Fruit fly (Drosophila melanogaster) whole organism, embryonic: Measurements from ENCODE around the gene inc.

ENCODE experiments used
- CG10565 ChIP-seq: fragments of 200-800 bp; sonication (Bioruptor generic); optimal IDR thresholded peaks from 3 replicates; lab custom pipeline; 2016; ENCODE audit warnings: missing biosample characterization, mild to moderate bottlenecking, missing genetic modification characterization
- CG11560 ChIP-seq: fragments of 200-800 bp; sonication (Bioruptor generic); IDR thresholded peaks from 3 replicates; pipeline ENCODE4 v1.3.6; 2022; ENCODE audit warnings: missing biosample characterization, missing genetic modification characterization
- CG12659 ChIP-seq: fragments of 200-800 bp; sonication (Bioruptor generic); optimal IDR thresholded peaks from 3 replicates; lab custom pipeline; 2017; ENCODE audit warnings: mild to moderate bottlenecking, missing biosample characterization, missing genetic modification reagents, missing genetic modification characterization
- CG13296 ChIP-seq: fragments of 200-800 bp; sonication (Bioruptor generic); optimal IDR thresholded peaks from 3 replicates; lab custom pipeline; 2018; ENCODE audit warnings: missing biosample characterization, mild to moderate bottlenecking, missing genetic modification characterization
- CG14441 ChIP-seq: fragments of 200-800 bp; sonication (Bioruptor generic); IDR thresholded peaks from 2 replicates; pipeline ENCODE4 v1.3.6; 2022; ENCODE audit warnings: missing biosample characterization, missing genetic modification characterization
- CG17361 ChIP-seq: fragments of 200-800 bp; sonication (Bioruptor generic); IDR thresholded peaks from 3 replicates; pipeline ENCODE4 v1.3.6; 2022; ENCODE audit warnings: missing biosample characterization, missing genetic modification characterization
- CG2120 ChIP-seq: fragments of 200-800 bp; sonication (Bioruptor generic); optimal IDR thresholded peaks from 3 replicates; lab custom pipeline; 2016; ENCODE audit warnings: missing biosample characterization, missing genetic modification characterization
- CG2889 ChIP-seq: fragments of 200-800 bp; sonication (Bioruptor generic); IDR thresholded peaks from 3 replicates; pipeline ENCODE4 v1.3.6; 2022; ENCODE audit warnings: missing biosample characterization, missing genetic modification characterization
- CG30403 ChIP-seq: fragments of 200-800 bp; sonication (Bioruptor generic); optimal IDR thresholded peaks from 3 replicates; lab custom pipeline; 2016; ENCODE audit warnings: missing biosample characterization, missing genetic modification characterization
- CG32767 ChIP-seq: fragments of 200-800 bp; sonication (Bioruptor generic); IDR thresholded peaks from 2 replicates; pipeline ENCODE4 v1.3.6; 2022; ENCODE audit warnings: missing biosample characterization, missing genetic modification characterization
- CG9797 ChIP-seq: fragments of 200-800 bp; sonication (Bioruptor generic); optimal IDR thresholded peaks from 3 replicates; lab custom pipeline; 2018; ENCODE audit warnings: missing biosample characterization, mild to moderate bottlenecking, missing genetic modification characterization
- CHES-1-like ChIP-seq: fragments of 200-800 bp; sonication (Bioruptor generic); optimal IDR thresholded peaks from 2 replicates; lab custom pipeline; 2016; ENCODE audit warnings: missing biosample characterization, missing genetic modification characterization
- Drgx ChIP-seq: fragments of 200-800 bp; sonication (Bioruptor generic); IDR thresholded peaks from 2 replicates; pipeline ENCODE4 v1.3.6; 2022; ENCODE audit warnings: missing biosample characterization, missing genetic modification characterization
- Gug ChIP-seq: fragments of 200-800 bp; sonication (Bioruptor generic); IDR thresholded peaks from 4 replicates; pipeline ENCODE4 v1.3.6; 2022; ENCODE audit warnings: missing biosample characterization, missing genetic modification characterization
- MBD-R2 ChIP-seq: fragments of 200-800 bp; sonication (Bioruptor generic); IDR thresholded peaks from 2 replicates; pipeline ENCODE4 v1.3.6; 2022; ENCODE audit warnings: missing biosample characterization, missing genetic modification characterization
- MESR4 ChIP-seq: fragments of 200-800 bp; sonication (Bioruptor generic); optimal IDR thresholded peaks from 2 replicates; lab custom pipeline; 2018; ENCODE audit warnings: missing biosample characterization, mild to moderate bottlenecking, missing genetic modification characterization, moderate library complexity
- Max ChIP-seq: fragments of 200-800 bp; sonication (Bioruptor generic); optimal IDR thresholded peaks from 2 replicates; lab custom pipeline; 2016; ENCODE audit warnings: missing biosample characterization, mild to moderate bottlenecking, missing genetic modification characterization
- Med ChIP-seq: fragments of 200-800 bp; sonication (Bioruptor generic); peaks from one replicate; lab custom pipeline; 2016; ENCODE audit warnings: missing biosample characterization, missing genetic modification characterization, mild to moderate bottlenecking, inconsistent platforms, moderate library complexity
- Meics ChIP-seq: fragments of 200-800 bp; sonication (Bioruptor generic); optimal IDR thresholded peaks from 2 replicates; lab custom pipeline; 2017; ENCODE audit warnings: missing biosample characterization, mild to moderate bottlenecking, missing genetic modification characterization
- Oaz ChIP-seq: fragments of 200-800 bp; sonication (Bioruptor generic); IDR thresholded peaks from 2 replicates; pipeline ENCODE4 v1.3.6; 2022; ENCODE audit warnings: missing biosample characterization, missing genetic modification characterization
- Pdp1 ChIP-seq, 2 experiments: fragments of 200-800 bp; sonication (Bioruptor generic); optimal IDR thresholded peaks; 3 replicates each; lab custom pipeline; 2016; ENCODE audit warnings: missing biosample characterization in 2 of 2, missing genetic modification characterization in 2 of 2, mild to moderate bottlenecking in 1 of 2, moderate library complexity in 1 of 2
- Xrp1 ChIP-seq: fragments of 200-800 bp; sonication (Bioruptor generic); IDR thresholded peaks from 2 replicates; pipeline ENCODE4 v1.3.6; 2022; ENCODE audit warnings: missing biosample characterization, missing genetic modification characterization
- az2 ChIP-seq: fragments of 200-800 bp; sonication (Bioruptor generic); optimal IDR thresholded peaks from 3 replicates; lab custom pipeline; 2016; ENCODE audit warnings: missing biosample characterization, missing genetic modification characterization
- bigmax ChIP-seq: fragments of 200-800 bp; sonication (Bioruptor generic); optimal IDR thresholded peaks from 2 replicates; lab custom pipeline; 2018; ENCODE audit warnings: missing biosample characterization, mild to moderate bottlenecking, missing genetic modification characterization
- ci ChIP-seq: fragments of 200-800 bp; sonication (Bioruptor generic); IDR thresholded peaks from 3 replicates; pipeline ENCODE4 v1.3.6; 2022; ENCODE audit warnings: missing biosample characterization, missing genetic modification characterization
- crp ChIP-seq, 2 experiments: fragments of 200-800 bp; sonication (Bioruptor generic); optimal IDR thresholded peaks; 2 replicates in 1 of 2; 3 replicates in 1 of 2; lab custom pipeline; 2017; ENCODE audit warnings: missing biosample characterization in 2 of 2, missing genetic modification characterization in 2 of 2, mild to moderate bottlenecking in 1 of 2, moderate library complexity in 1 of 2
- fd3F ChIP-seq: fragments of 200-800 bp; sonication (Bioruptor generic); optimal IDR thresholded peaks from 2 replicates; lab custom pipeline; 2018; ENCODE audit warnings: missing biosample characterization, mild to moderate bottlenecking, missing genetic modification characterization, moderate library complexity
- gfzf ChIP-seq: fragments of 200-800 bp; sonication (Bioruptor generic); optimal IDR thresholded peaks from 2 replicates; lab custom pipeline; 2016; ENCODE audit warnings: missing biosample characterization, mild to moderate bottlenecking, missing genetic modification characterization, moderate library complexity
- ken ChIP-seq: fragments of 200-800 bp; sonication (Bioruptor generic); IDR thresholded peaks from 3 replicates; pipeline ENCODE4 v1.3.6; 2022; ENCODE audit warnings: missing biosample characterization, missing genetic modification characterization
- klu ChIP-seq: fragments of 200-800 bp; sonication (Bioruptor generic); IDR thresholded peaks from 2 replicates; pipeline ENCODE4 v1.3.6; 2022; ENCODE audit warnings: missing biosample characterization, missing genetic modification characterization
- knrl ChIP-seq: fragments of 200-800 bp; sonication (Bioruptor generic); IDR thresholded peaks from 3 replicates; pipeline ENCODE4 v1.3.6; 2022; ENCODE audit warnings: missing biosample characterization, missing genetic modification characterization; ENCODE audit not compliant: partially characterized antibody
- lab ChIP-seq: fragments of 200-800 bp; sonication (Bioruptor generic); optimal IDR thresholded peaks from 3 replicates; lab custom pipeline; 2017; ENCODE audit warnings: missing biosample characterization, missing genetic modification characterization, mild to moderate bottlenecking, moderate library complexity, missing genetic modification reagents
- lbe ChIP-seq: fragments of 200-800 bp; sonication (Bioruptor generic); optimal IDR thresholded peaks from 2 replicates; lab custom pipeline; 2016; ENCODE audit warnings: missing biosample characterization, mild to moderate bottlenecking, missing genetic modification characterization
- nom ChIP-seq: fragments of 200-800 bp; sonication (Bioruptor generic); optimal IDR thresholded peaks from 2 replicates; lab custom pipeline; 2017; ENCODE audit warnings: missing biosample characterization, missing genetic modification characterization, mild to moderate bottlenecking, moderate library complexity, missing genetic modification reagents
- odd ChIP-seq: fragments of 200-800 bp; sonication (Bioruptor generic); optimal IDR thresholded peaks from 2 replicates; lab custom pipeline; 2017; ENCODE audit warnings: missing biosample characterization, mild to moderate bottlenecking, missing genetic modification characterization
- pan ChIP-seq, 4 experiments: fragments of >200 bp in 3 of 4; fragments of 200-800 bp in 1 of 4; sonication (Bioruptor generic) in 1 of 4; optimal IDR thresholded peaks in 3 of 4; IDR thresholded peaks in 1 of 4; 2 replicates each; pipeline versions ENCODE4 v1.3.6 to Lab custom; 2017 to 2022; ENCODE audit warnings: missing biosample characterization in 2 of 4, missing genetic modification characterization in 2 of 4, mixed read lengths in 1 of 4
- pfk ChIP-seq: fragments of 200-800 bp; sonication (Bioruptor generic); optimal IDR thresholded peaks from 2 replicates; lab custom pipeline; 2018; ENCODE audit warnings: missing biosample characterization, mild to moderate bottlenecking, missing genetic modification characterization, moderate library complexity
- prd ChIP-seq, 3 experiments: fragments of >200 bp in 2 of 3; fragments of 200-800 bp in 1 of 3; sonication (Bioruptor generic) in 1 of 3; optimal IDR thresholded peaks in 2 of 3; IDR thresholded peaks in 1 of 3; 2 replicates in 2 of 3; 3 replicates in 1 of 3; pipeline versions ENCODE4 v1.3.6 to Lab custom; 2017 to 2022; ENCODE audit warnings: missing biosample characterization in 1 of 3, missing genetic modification characterization in 1 of 3
- pzg ChIP-seq: fragments of 200-800 bp; sonication (Bioruptor generic); optimal IDR thresholded peaks from 3 replicates; lab custom pipeline; 2018; ENCODE audit warnings: missing biosample characterization, mild to moderate bottlenecking, missing genetic modification characterization, moderate library complexity
- ranshi ChIP-seq: fragments of 200-800 bp; sonication (Bioruptor generic); IDR thresholded peaks from 2 replicates; pipeline ENCODE4 v1.3.6; 2022; ENCODE audit warnings: missing biosample characterization, missing genetic modification characterization
- row ChIP-seq: fragments of 200-800 bp; sonication (Bioruptor generic); IDR thresholded peaks from 3 replicates; pipeline ENCODE4 v1.3.6; 2022; ENCODE audit warnings: missing biosample characterization, missing genetic modification characterization
- sens ChIP-seq: fragments of 200-800 bp; sonication (Bioruptor generic); peaks from one replicate; lab custom pipeline; 2016; ENCODE audit warnings: missing biosample characterization, missing genetic modification characterization
- slbo ChIP-seq: fragments of 200-800 bp; sonication (Bioruptor generic); IDR thresholded peaks from 2 replicates; pipeline ENCODE4 v1.3.6; 2022; ENCODE audit warnings: missing biosample characterization, missing genetic modification characterization
- sr ChIP-seq: fragments of 200-800 bp; sonication (Bioruptor generic); IDR thresholded peaks from 3 replicates; pipeline ENCODE4 v1.3.6; 2022; ENCODE audit warnings: missing biosample characterization, missing genetic modification characterization
- tgo ChIP-seq: fragments of 200-800 bp; sonication (Bioruptor generic); IDR thresholded peaks from 3 replicates; pipeline ENCODE4 v1.3.6; 2022; ENCODE audit warnings: missing biosample characterization, missing genetic modification characterization
- trem ChIP-seq: fragments of 200-800 bp; optimal IDR thresholded peaks from 3 replicates; lab custom pipeline; 2019; ENCODE audit warnings: missing biosample characterization, mild to moderate bottlenecking, missing genetic modification characterization, moderate library complexity
- vvl ChIP-seq: fragments of 200-800 bp; sonication (Bioruptor generic); IDR thresholded peaks from 2 replicates; pipeline ENCODE4 v1.3.6; 2022; ENCODE audit warnings: missing biosample characterization, missing genetic modification characterization

inc gene

DNA sequence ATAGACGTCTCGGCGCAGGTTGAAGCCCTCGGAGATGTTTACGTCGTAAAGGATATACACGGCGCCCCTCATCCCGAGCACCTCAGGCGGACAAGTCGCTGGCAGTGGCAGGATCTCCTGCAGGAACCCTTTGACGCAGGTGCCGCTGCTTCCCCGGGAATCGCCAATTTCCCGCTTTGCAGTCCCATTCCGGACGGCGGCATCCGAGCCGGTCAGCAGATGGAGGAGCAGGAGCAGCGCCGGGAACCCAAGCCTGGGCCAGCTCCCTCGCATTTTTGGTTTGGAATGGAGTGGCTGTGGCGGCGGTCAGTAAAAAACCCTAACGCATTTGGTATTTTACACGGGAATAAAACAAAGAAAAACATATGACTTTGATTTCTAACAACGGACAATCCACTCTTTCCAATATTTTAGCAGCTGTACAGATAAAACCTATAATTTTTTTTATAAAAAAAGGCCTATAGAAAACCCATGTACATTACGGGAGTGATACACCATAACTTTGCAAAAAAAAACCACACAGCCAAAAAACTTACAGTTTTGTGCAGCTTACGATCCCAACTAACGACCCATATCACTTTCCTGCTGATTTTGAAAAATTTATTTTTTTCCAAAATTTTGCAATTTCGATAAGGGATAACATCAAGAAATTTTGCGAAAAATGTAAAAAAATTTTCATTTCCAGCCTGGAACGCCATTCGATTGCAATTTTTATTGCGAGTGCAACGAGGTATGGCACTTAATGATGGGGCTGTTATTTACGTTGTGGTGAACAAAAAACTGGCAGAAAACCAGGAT lies 17.4 kb upstream of the inc start, which contains the start of the genes O-fut2 and CG14777:
O-fut2 (minus strand) TSS at position 290 of the 798 bp plus-strand sequence.
CG14777 (plus strand) TSS at position 428 of the 798 bp plus-strand sequence.
- TF ChIP-seq CG13296 (no peak), slbo (GFP tag; lab: Robert Waterston, UW) (peak; percentile 51; the same call in 1 of the 2 replicates), CG11560 (tag; lab: Robert Waterston, UW) (no peak), CG14441 (0 out of 2 replicates have a peak, but pooled peaks have one; percentile 32), Meics (GFP tag; lab: Kevin White, UChicago) (no peak), ken (GFP tag; lab: Robert Waterston, UW) (no peak), Pdp1 (GFP tag; optimal IDR thresholded peaks at IDR 0.05; lab: Kevin White, UChicago) (peak in 1 of 2 experiments; percentile 5), lab (GFP tag; lab: Kevin White, UChicago) (no peak), lbe (GFP tag; lab: Kevin White, UChicago) (peak; percentile 24), Drgx (GFP tag; lab: Robert Waterston, UW) (peak; percentile 54; the same call in 1 of the 2 replicates), CG2120 (peak; percentile 13), row (peak; percentile 42; the same call in 2 of the 3 replicates), bigmax (no peak), pfk (GFP tag; lab: Kevin White, UChicago) (no peak), odd (GFP tag; lab: Kevin White, UChicago) (no peak), ranshi (GFP tag; lab: Robert Waterston, UW) (no peak), pzg (GFP tag; lab: Kevin White, UChicago) (peak; percentile 12), sr (GFP tag; lab: Robert Waterston, UW) (0 out of 3 replicates have a peak, but pooled peaks have one; percentile 7), Oaz (GFP tag; lab: Robert Waterston, UW) (0 out of 2 replicates have a peak, but pooled peaks have one; percentile 15), CG17361 (GFP tag; lab: Robert Waterston, UW) (0 out of 3 replicates have a peak, but pooled peaks have one; percentile 9), prd (optimal IDR thresholded peaks at IDR 0.05; lab: Kevin White, UChicago) (no peak), prd (GFP tag; IDR thresholded peaks at IDR 0.05; lab: Robert Waterston, UW) (peak; percentile 21; the same call in 1 of the 3 replicates), CG10565 (no peak), CHES-1-like (GFP tag; lab: Kevin White, UChicago) (peak; percentile 17), nom (GFP tag; lab: Kevin White, UChicago) (no peak), CG9797 (GFP tag; lab: Kevin White, UChicago) (peak; percentile 7), klu (GFP tag; lab: Robert Waterston, UW) (no peak), MBD-R2 (GFP tag; lab: Robert Waterston, UW) (peak; percentile 63), CG30403 (GFP tag; lab: Kevin White, UChicago) (peak; percentile 9), tgo (GFP tag; lab: Robert Waterston, UW) (0 out of 3 replicates have a peak, but pooled peaks have one; percentile 16), gfzf (GFP tag; lab: Kevin White, UChicago) (peak; percentile 66), CG32767 (GFP tag; lab: Robert Waterston, UW) (no peak), sens (peak; percentile 63), crp (GFP tag; optimal IDR thresholded peaks at IDR 0.05; lab: Kevin White, UChicago) (peak in 1 of 2 experiments; percentile 67), Xrp1 (GFP tag; lab: Robert Waterston, UW) (peak; percentile 37; the same call in 1 of the 2 replicates), trem (tag; lab: Kevin White, UChicago) (peak; percentile 17), az2 (GFP tag; lab: Kevin White, UChicago) (peak; percentile 9), CG2889 (no peak), Max (no peak), ci (GFP tag; lab: Robert Waterston, UW) (0 out of 3 replicates have a peak, but pooled peaks have one; percentile 11), Med (GFP tag; lab: Kevin White, UChicago) (peak; percentile 64), pan (optimal IDR thresholded peaks at IDR 0.05; lab: Kevin White, UChicago) (no peak), pan (GFP tag; optimal IDR thresholded peaks at IDR 0.05 in 1 of 2, IDR thresholded peaks at IDR 0.05 in 1 of 2) (peak in 1 of 2 experiments; percentile 6), Gug (peak; percentile 10; the same call in 1 of the 4 replicates), fd3F (no peak), CG12659 (GFP tag; lab: Kevin White, UChicago) (peak; percentile 8), vvl (no peak), knrl (GFP tag; lab: Robert Waterston, UW) (no peak), MESR4 (GFP tag; lab: Kevin White, UChicago) (peak; percentile 60)
